Worm (Caenorhabditis elegans) whole organism, L1 larva: Measurements from ENCODE around the gene Y24D9A.7.

Experiments used
- C04F5.9 ChIP-seq: sonication (generic microtip); optimal IDR thresholded peaks from 2 replicates; lab custom pipeline; 2016; ENCODE audit warnings: missing genetic modification characterization, missing compliant biosample characterization
- F16B12.6 ChIP-seq: fragments of 150-350 bp; optimal IDR thresholded peaks from 2 replicates; lab custom pipeline; 2014; ENCODE audit warnings: missing biosample characterization, missing genetic modification characterization
- Y116A8C.19 ChIP-seq: sonication (generic microtip); optimal IDR thresholded peaks from 2 replicates; lab custom pipeline; 2016; ENCODE audit warnings: missing compliant biosample characterization, missing genetic modification characterization, borderline replicate concordance
- aha-1 ChIP-seq: fragments of 150-350 bp; optimal IDR thresholded peaks from 2 replicates; lab custom pipeline; 2014; ENCODE audit warnings: missing biosample characterization, missing genetic modification characterization
- alr-1 ChIP-seq: fragments of 200-800 bp; sonication (Bioruptor generic); optimal IDR thresholded peaks from 2 replicates; lab custom pipeline; 2018; ENCODE audit warnings: borderline replicate concordance, mild to moderate bottlenecking, missing genetic modification characterization, missing compliant biosample characterization
- ama-1 ChIP-seq: fragments of 150-350 bp; optimal IDR thresholded peaks from 2 replicates; lab custom pipeline; 2014
- blmp-1 ChIP-seq: fragments of 150-350 bp; optimal IDR thresholded peaks from 2 replicates; lab custom pipeline; 2014; ENCODE audit warnings: missing biosample characterization, missing genetic modification characterization
- ceh-63 ChIP-seq: fragments of 200-800 bp; sonication (Bioruptor generic); optimal IDR thresholded peaks from 2 replicates; lab custom pipeline; 2018; ENCODE audit warnings: mild to moderate bottlenecking, missing genetic modification characterization, missing compliant biosample characterization
- ceh-8 ChIP-seq: fragments of 200-800 bp; sonication (Bioruptor generic); optimal IDR thresholded peaks from 2 replicates; lab custom pipeline; 2018; ENCODE audit warnings: mild to moderate bottlenecking, missing genetic modification characterization, moderate library complexity, missing compliant biosample characterization
- ceh-82 ChIP-seq, 3 experiments: fragments of 150-350 bp in 1 of 3; sonication (generic microtip) in 2 of 3; optimal IDR thresholded peaks; 2 replicates each; lab custom pipeline; 2014 to 2017; ENCODE audit warnings: missing biosample characterization in 3 of 3, missing genetic modification characterization in 3 of 3
- ceh-88 ChIP-seq: fragments of 200-800 bp; sonication (Bioruptor generic); IDR thresholded peaks from 2 replicates; pipeline ENCODE4 v1.3.6; 2022; ENCODE audit warnings: missing genetic modification characterization, missing compliant biosample characterization
- dpl-1 ChIP-seq, 3 experiments: fragments of 150-350 bp in 2 of 3; sonication (generic microtip) in 1 of 3; optimal IDR thresholded peaks; 2 replicates each; lab custom pipeline; 2014 to 2017; ENCODE audit warnings: missing biosample characterization in 3 of 3, missing genetic modification characterization in 3 of 3, missing genetic modification reagents in 3 of 3
- dsc-1 ChIP-seq: sonication (generic microtip); optimal IDR thresholded peaks from 2 replicates; lab custom pipeline; 2016; ENCODE audit warnings: mild to moderate bottlenecking, missing genetic modification characterization, missing compliant biosample characterization
- efl-3 ChIP-seq: fragments of 200-800 bp; sonication (Bioruptor generic); optimal IDR thresholded peaks from 2 replicates; lab custom pipeline; 2018; ENCODE audit warnings: mild to moderate bottlenecking, missing genetic modification characterization, missing compliant biosample characterization
- egl-27 ChIP-seq, 2 experiments: fragments of 150-350 bp in 1 of 2; sonication (generic microtip); optimal IDR thresholded peaks; 3 replicates each; lab custom pipeline; 2017 to 2018; ENCODE audit warnings: missing biosample characterization in 2 of 2, missing genetic modification characterization in 2 of 2, missing genetic modification reagents in 2 of 2
- elt-2 ChIP-seq: sonication (generic microtip); optimal IDR thresholded peaks from 2 replicates; lab custom pipeline; 2016; ENCODE audit warnings: missing genetic modification characterization, mild to moderate bottlenecking, inconsistent platforms, missing compliant biosample characterization, missing genetic modification reagents
- ets-5 ChIP-seq: fragments of 200-800 bp; sonication (Bioruptor generic); IDR thresholded peaks from 2 replicates; pipeline ENCODE4 v1.3.6; 2022; ENCODE audit warnings: missing genetic modification characterization, missing compliant biosample characterization
- fkh-10 ChIP-seq: sonication (generic microtip); optimal IDR thresholded peaks from 2 replicates; lab custom pipeline; 2017; ENCODE audit warnings: missing biosample characterization, missing genetic modification reagents, missing genetic modification characterization
- fkh-8 ChIP-seq: sonication (generic microtip); optimal IDR thresholded peaks from 2 replicates; lab custom pipeline; 2016; ENCODE audit warnings: mild to moderate bottlenecking, missing genetic modification characterization, missing compliant biosample characterization
- fos-1 ChIP-seq: fragments of 150-350 bp; optimal IDR thresholded peaks from 2 replicates; lab custom pipeline; 2014; ENCODE audit warnings: missing biosample characterization, missing genetic modification characterization
- hlh-17 ChIP-seq: fragments of 200-800 bp; sonication (Bioruptor generic); optimal IDR thresholded peaks from 2 replicates; lab custom pipeline; 2018; ENCODE audit warnings: missing genetic modification characterization, mild to moderate bottlenecking, missing compliant biosample characterization, moderate library complexity, borderline replicate concordance
- irx-1 ChIP-seq: sonication (generic microtip); optimal IDR thresholded peaks from 2 replicates; lab custom pipeline; 2016; ENCODE audit warnings: missing genetic modification characterization, missing compliant biosample characterization
- isw-1 ChIP-seq: fragments of 200-800 bp; sonication (Bioruptor generic); IDR thresholded peaks from 2 replicates; pipeline ENCODE4 v1.3.6; 2022; ENCODE audit warnings: missing genetic modification characterization, missing compliant biosample characterization
- jun-1 ChIP-seq: fragments of 150-350 bp; optimal IDR thresholded peaks from 2 replicates; lab custom pipeline; 2014; ENCODE audit warnings: missing biosample characterization, missing genetic modification reagents, missing genetic modification characterization
- lin-13 ChIP-seq: fragments of 150-350 bp; optimal IDR thresholded peaks from 2 replicates; lab custom pipeline; 2014; ENCODE audit warnings: missing biosample characterization, missing genetic modification reagents, missing genetic modification characterization
- mdl-1 ChIP-seq, 2 experiments: fragments of 150-350 bp; optimal IDR thresholded peaks; 2 replicates each; lab custom pipeline; 2014 to 2017; ENCODE audit warnings: missing biosample characterization in 2 of 2, missing genetic modification characterization in 2 of 2, inconsistent platforms in 1 of 2
- mep-1 ChIP-seq: fragments of 150-350 bp; optimal IDR thresholded peaks from 2 replicates; lab custom pipeline; 2014; ENCODE audit warnings: missing biosample characterization, missing genetic modification characterization
- nhr-12 ChIP-seq: sonication (generic microtip); optimal IDR thresholded peaks from 2 replicates; lab custom pipeline; 2017; ENCODE audit warnings: missing biosample characterization, missing genetic modification characterization
- nhr-19 ChIP-seq: fragments of 200-800 bp; sonication (Bioruptor generic); conservative IDR thresholded peaks from 2 replicates; pipeline ENCODE4 v1.3.6; 2022; ENCODE audit warnings: missing genetic modification characterization, missing compliant biosample characterization
- nhr-20 ChIP-seq: sonication (generic microtip); optimal IDR thresholded peaks from 2 replicates; lab custom pipeline; 2016; ENCODE audit warnings: mild to moderate bottlenecking, missing genetic modification characterization, missing compliant biosample characterization
- nhr-237 ChIP-seq: fragments of 150-350 bp; optimal IDR thresholded peaks from 2 replicates; lab custom pipeline; 2014; ENCODE audit warnings: missing biosample characterization, missing genetic modification characterization
- nhr-28 ChIP-seq: fragments of 150-350 bp; optimal IDR thresholded peaks from 2 replicates; lab custom pipeline; 2014; ENCODE audit warnings: missing biosample characterization, missing genetic modification characterization
- nhr-47 ChIP-seq: sonication (generic microtip); optimal IDR thresholded peaks from 2 replicates; lab custom pipeline; 2016; ENCODE audit warnings: mild to moderate bottlenecking, missing genetic modification characterization, moderate library complexity, missing compliant biosample characterization
- nhr-71 ChIP-seq: sonication (generic microtip); optimal IDR thresholded peaks from 2 replicates; lab custom pipeline; 2016; ENCODE audit warnings: mild to moderate bottlenecking, missing genetic modification characterization, moderate library complexity, missing compliant biosample characterization
- nhr-76 ChIP-seq: sonication (generic microtip); optimal IDR thresholded peaks from 2 replicates; lab custom pipeline; 2017; ENCODE audit warnings: missing biosample characterization, missing genetic modification characterization
- nhr-77 ChIP-seq: fragments of 150-350 bp; optimal IDR thresholded peaks from 2 replicates; lab custom pipeline; 2014; ENCODE audit warnings: missing biosample characterization, missing genetic modification characterization
- nhr-84 ChIP-seq: sonication (generic microtip); optimal IDR thresholded peaks from 2 replicates; lab custom pipeline; 2017; ENCODE audit warnings: missing biosample characterization, missing genetic modification characterization
- nhr-85 ChIP-seq: sonication (generic microtip); peaks from one replicate; lab custom pipeline; 2016; ENCODE audit warnings: missing genetic modification characterization, inconsistent platforms, missing compliant biosample characterization
- nhr-90 ChIP-seq: sonication (generic microtip); optimal IDR thresholded peaks from 2 replicates; lab custom pipeline; 2016; ENCODE audit warnings: mild to moderate bottlenecking, missing genetic modification characterization, missing compliant biosample characterization; ENCODE audit not compliant: poor library complexity
- pax-3 ChIP-seq: fragments of 200-800 bp; sonication (Bioruptor generic); optimal IDR thresholded peaks from 2 replicates; lab custom pipeline; 2018; ENCODE audit warnings: mild to moderate bottlenecking, missing genetic modification characterization, moderate library complexity, missing compliant biosample characterization
- rnt-1 ChIP-seq: sonication (generic microtip); optimal IDR thresholded peaks from 2 replicates; lab custom pipeline; 2016; ENCODE audit warnings: mild to moderate bottlenecking, missing genetic modification characterization, moderate library complexity, missing compliant biosample characterization
- skn-1 ChIP-seq: fragments of 150-350 bp; optimal IDR thresholded peaks from 2 replicates; lab custom pipeline; 2014; ENCODE audit warnings: missing biosample characterization, missing genetic modification characterization
- snpc-4 ChIP-seq: fragments of 150-350 bp; optimal IDR thresholded peaks from 2 replicates; lab custom pipeline; 2014; ENCODE audit warnings: missing biosample characterization, missing genetic modification characterization
- sox-4 ChIP-seq: sonication (generic microtip); optimal IDR thresholded peaks from 2 replicates; lab custom pipeline; 2016; ENCODE audit warnings: missing genetic modification characterization, missing compliant biosample characterization
- swsn-7 ChIP-seq: sonication (generic microtip); optimal IDR thresholded peaks from 2 replicates; lab custom pipeline; 2016; ENCODE audit warnings: missing genetic modification characterization, missing compliant biosample characterization
- tbx-2 ChIP-seq: sonication (generic microtip); optimal IDR thresholded peaks from 2 replicates; lab custom pipeline; 2016; ENCODE audit warnings: missing genetic modification characterization, missing compliant biosample characterization
- tlp-1 ChIP-seq: fragments of 150-350 bp; optimal IDR thresholded peaks from 2 replicates; lab custom pipeline; 2014; ENCODE audit warnings: missing biosample characterization, missing genetic modification characterization
- unc-130 ChIP-seq: fragments of 150-350 bp; optimal IDR thresholded peaks from 2 replicates; lab custom pipeline; 2017; ENCODE audit warnings: missing biosample characterization, missing genetic modification characterization, inconsistent platforms
- unc-30 ChIP-seq: sonication (generic microtip); optimal IDR thresholded peaks from 2 replicates; lab custom pipeline; 2017; ENCODE audit warnings: missing biosample characterization, missing genetic modification characterization
- unc-98 ChIP-seq: fragments of 200-800 bp; sonication (Bioruptor generic); IDR thresholded peaks from 2 replicates; pipeline ENCODE4 v1.3.6; 2022; ENCODE audit warnings: missing genetic modification characterization, missing compliant biosample characterization
- xbp-1 ChIP-seq: sonication (generic microtip); optimal IDR thresholded peaks from 2 replicates; lab custom pipeline; 2016; ENCODE audit warnings: missing genetic modification characterization, missing compliant biosample characterization
- zag-1 ChIP-seq: fragments of 150-350 bp; optimal IDR thresholded peaks from 2 replicates; lab custom pipeline; 2014; ENCODE audit warnings: missing biosample characterization, missing genetic modification characterization
- zip-4 ChIP-seq: fragments of 200-800 bp; sonication (Bioruptor generic); optimal IDR thresholded peaks from 2 replicates; lab custom pipeline; 2018; ENCODE audit warnings: mild to moderate bottlenecking, missing genetic modification characterization, moderate library complexity, missing compliant biosample characterization

The Y24D9A.7 gene

ce11 chrIV:4406054-4406539, 1.1 kb upstream of the Y24D9A.7 start (continued):
- TF ChIP-seq zip-4 (GFP tag; lab: Kevin White, UChicago) (no peak), dpl-1 (GFP tag; optimal IDR thresholded peaks at IDR 0.05; lab: Kevin White, UChicago) (peak; percentile 66 to 79 (median 69)), sox-4 (tag; lab: Kevin White, UChicago) (peak; percentile 41), efl-3 (GFP tag; lab: Kevin White, UChicago) (no peak), ceh-63 (no peak), irx-1 (tag; lab: Kevin White, UChicago) (no peak), blmp-1 (tag; lab: Kevin White, UChicago) (peak; percentile 38), fos-1 (tag; lab: Kevin White, UChicago) (peak; percentile 54), xbp-1 (peak; percentile 78), mep-1 (tag; lab: Kevin White, UChicago) (peak; percentile 51), tlp-1 (tag; lab: Kevin White, UChicago) (no peak), zag-1 (tag; lab: Kevin White, UChicago) (peak; percentile 1), nhr-28 (tag; lab: Kevin White, UChicago) (no peak), unc-130 (tag; lab: Kevin White, UChicago) (peak; percentile 81), nhr-84 (no peak), ets-5 (GFP tag; lab: Robert Waterston, UW) (no peak), nhr-76 (no peak), ama-1 (peak; percentile 27), fkh-8 (tag; lab: Kevin White, UChicago) (peak; percentile 83), Y116A8C.19 (no peak), nhr-20 (tag; lab: Kevin White, UChicago) (peak; percentile 75), fkh-10 (GFP tag; lab: Kevin White, UChicago) (peak; percentile 47), egl-27 (tag; optimal IDR thresholded peaks at IDR 0.05; lab: Kevin White, UChicago) (peak in 1 of 2 experiments; percentile 58), ceh-88 (no peak), nhr-71 (tag; lab: Kevin White, UChicago) (peak; percentile 87), aha-1 (no peak), nhr-12 (no peak), nhr-77 (tag; lab: Kevin White, UChicago) (peak; percentile 52), nhr-85 (tag; lab: Kevin White, UChicago) (peak; percentile 91), nhr-47 (tag; lab: Kevin White, UChicago) (peak; percentile 78), isw-1 (peak; percentile 64), nhr-19 (GFP tag; lab: Robert Waterston, UW) (peak; percentile 55), F16B12.6 (tag; lab: Kevin White, UChicago) (peak; percentile 44)

ce11 chrIV:4403870-4404269, 1.1 kb downstream of the Y24D9A.7 start:
- TF ChIP-seq tlp-1 (tag; lab: Kevin White, UChicago) (no peak), nhr-20 (tag; lab: Kevin White, UChicago) (no peak), nhr-47 (tag; lab: Kevin White, UChicago) (peak; percentile 14), irx-1 (tag; lab: Kevin White, UChicago) (no peak), nhr-12 (no peak), hlh-17 (GFP tag; lab: Kevin White, UChicago) (no peak), ceh-82 (tag; optimal IDR thresholded peaks at IDR 0.05; lab: Kevin White, UChicago) (no peak), rnt-1 (tag; lab: Kevin White, UChicago) (peak; percentile 24), ceh-8 (GFP tag; lab: Kevin White, UChicago) (no peak), jun-1 (tag; lab: Kevin White, UChicago) (no peak), skn-1 (tag; lab: Kevin White, UChicago) (no peak), swsn-7 (tag; lab: Kevin White, UChicago) (no peak), C04F5.9 (tag; lab: Kevin White, UChicago) (no peak), mdl-1 (tag; optimal IDR thresholded peaks at IDR 0.05; lab: Kevin White, UChicago) (no peak), fos-1 (tag; lab: Kevin White, UChicago) (no peak), snpc-4 (no peak), pax-3 (tag; lab: Kevin White, UChicago) (no peak), lin-13 (GFP tag; lab: Kevin White, UChicago) (no peak), alr-1 (tag; lab: Kevin White, UChicago) (no peak), unc-30 (no peak), zip-4 (GFP tag; lab: Kevin White, UChicago) (no peak), unc-98 (GFP tag; lab: Robert Waterston, UW) (no peak), nhr-90 (tag; lab: Kevin White, UChicago) (no peak), elt-2 (tag; lab: Kevin White, UChicago) (no peak), dsc-1 (tag; lab: Kevin White, UChicago) (no peak), tbx-2 (tag; lab: Kevin White, UChicago) (peak; percentile 2), nhr-237 (tag; lab: Kevin White, UChicago) (no peak), fkh-8 (tag; lab: Kevin White, UChicago) (no peak)
